Worm (Caenorhabditis elegans) whole organism, L3 larva: ENCODE measurements around the gene sre-32.

Source experiments
- ceh-82 ChIP-seq: fragments of 150-350 bp; optimal IDR thresholded peaks from 2 replicates; lab custom pipeline; 2014; ENCODE audit warnings: missing biosample characterization, missing genetic modification characterization
- egl-27 ChIP-seq: sonication (generic microtip); optimal IDR thresholded peaks from 4 replicates; lab custom pipeline; 2017; ENCODE audit warnings: missing biosample characterization, missing genetic modification reagents, missing genetic modification characterization
- eor-1 ChIP-seq, 2 experiments: fragments of 150-350 bp; optimal IDR thresholded peaks; 2 replicates each; lab custom pipeline; 2014 to 2018; ENCODE audit warnings: missing biosample characterization in 2 of 2, missing genetic modification characterization in 2 of 2
- lin-15B ChIP-seq: fragments of 150-350 bp; optimal IDR thresholded peaks from 2 replicates; lab custom pipeline; 2014; ENCODE audit warnings: missing biosample characterization, missing genetic modification characterization
- lin-39 ChIP-seq: fragments of 150-350 bp; optimal IDR thresholded peaks from 2 replicates; lab custom pipeline; 2018; ENCODE audit warnings: missing biosample characterization, missing genetic modification reagents, missing genetic modification characterization
- mml-1 ChIP-seq: fragments of 150-350 bp; sonication (generic microtip); optimal IDR thresholded peaks from 3 replicates; lab custom pipeline; 2014; ENCODE audit warnings: missing biosample characterization, missing genetic modification characterization
- nhr-237 ChIP-seq: fragments of 150-350 bp; optimal IDR thresholded peaks from 2 replicates; lab custom pipeline; 2014; ENCODE audit warnings: missing biosample characterization, missing genetic modification characterization
- nhr-76 ChIP-seq: fragments of 150-350 bp; sonication (generic microtip); optimal IDR thresholded peaks from 5 replicates; lab custom pipeline; 2014; ENCODE audit warnings: missing biosample characterization, missing genetic modification characterization
- pha-4 ChIP-seq: fragments of 150-350 bp; optimal IDR thresholded peaks from 2 replicates; lab custom pipeline; 2014; ENCODE audit warnings: missing biosample characterization, missing genetic modification reagents, missing genetic modification characterization
- pqm-1 ChIP-seq: fragments of 150-350 bp; optimal IDR thresholded peaks from 2 replicates; lab custom pipeline; 2017; ENCODE audit warnings: missing biosample characterization, missing genetic modification characterization, inconsistent platforms
- snpc-4 ChIP-seq: fragments of 150-350 bp; optimal IDR thresholded peaks from 2 replicates; lab custom pipeline; 2014; ENCODE audit warnings: missing biosample characterization, missing genetic modification characterization
- zag-1 ChIP-seq: fragments of 150-350 bp; optimal IDR thresholded peaks from 2 replicates; lab custom pipeline; 2014; ENCODE audit warnings: missing biosample characterization, missing genetic modification characterization
- ztf-11 ChIP-seq: fragments of 150-350 bp; optimal IDR thresholded peaks from 2 replicates; lab custom pipeline; 2014; ENCODE audit warnings: missing biosample characterization, missing genetic modification characterization

ce11 chrII:12494556-12495131 lies 38.1 kb upstream of the sre-32 start, which contains the start of gene col-85:
- peak; percentile 41 for TF ChIP-seq egl-27
- TF ChIP-seq snpc-4 (tag; lab: Kevin White, UChicago): peak; percentile 93
- TF ChIP-seq ztf-11: no peak
- TF ChIP-seq nhr-237: no peak
- TF ChIP-seq mml-1 (tag; lab: Kevin White, UChicago): no peak
- TF ChIP-seq zag-1 (tag; lab: Kevin White, UChicago): no peak
- TF ChIP-seq eor-1 (tag; optimal IDR thresholded peaks at IDR 0.05; lab: Kevin White, UChicago): no peak
- TF ChIP-seq nhr-76 (tag; lab: Kevin White, UChicago): no peak
- peak; percentile 13 for TF ChIP-seq pqm-1 (tag; lab: Kevin White, UChicago)
- TF ChIP-seq lin-15B (tag; lab: Kevin White, UChicago): peak; percentile 35
- TF ChIP-seq pha-4: no peak
- TF ChIP-seq ceh-82 (tag; lab: Kevin White, UChicago): peak; percentile 32
- peak; percentile 19 for TF ChIP-seq lin-39 (tag; lab: Kevin White, UChicago)
